Fruit fly (Drosophila melanogaster) whole organism, embryonic: ENCODE results near the gene CG31551.

ENCODE experiments used
- BtbVII ChIP-seq: fragments of 200-800 bp; sonication (Bioruptor generic); optimal IDR thresholded peaks from 3 replicates; lab custom pipeline; 2017; ENCODE audit warnings: missing biosample characterization, mild to moderate bottlenecking, missing genetic modification characterization
- Bteb2 ChIP-seq: fragments of 200-800 bp; sonication (Bioruptor generic); optimal IDR thresholded peaks from 2 replicates; lab custom pipeline; 2016; ENCODE audit warnings: missing biosample characterization, missing genetic modification characterization
- CG10462 ChIP-seq: fragments of 200-800 bp; sonication (Bioruptor generic); optimal IDR thresholded peaks from 2 replicates; lab custom pipeline; 2016; ENCODE audit warnings: missing biosample characterization, missing genetic modification characterization
- CG10979 ChIP-seq: fragments of 200-800 bp; sonication (Bioruptor generic); optimal IDR thresholded peaks from 2 replicates; lab custom pipeline; 2018; ENCODE audit warnings: missing biosample characterization, mild to moderate bottlenecking, missing genetic modification characterization, moderate library complexity
- CG11085 ChIP-seq: fragments of 200-800 bp; sonication (Bioruptor generic); IDR thresholded peaks from 2 replicates; pipeline ENCODE4 v1.3.6; 2022; ENCODE audit warnings: missing biosample characterization, missing genetic modification characterization
- CG11560 ChIP-seq: fragments of 200-800 bp; sonication (Bioruptor generic); IDR thresholded peaks from 3 replicates; pipeline ENCODE4 v1.3.6; 2022; ENCODE audit warnings: missing biosample characterization, missing genetic modification characterization
- CG12236 ChIP-seq: fragments of 200-800 bp; sonication (Bioruptor generic); optimal IDR thresholded peaks from 2 replicates; lab custom pipeline; 2016; ENCODE audit warnings: missing biosample characterization, missing genetic modification characterization
- CG14710 ChIP-seq: fragments of 200-800 bp; sonication (Bioruptor generic); optimal IDR thresholded peaks from 3 replicates; lab custom pipeline; 2019; ENCODE audit warnings: missing biosample characterization, mild to moderate bottlenecking, missing genetic modification characterization, moderate library complexity
- CG15479 ChIP-seq: fragments of 200-800 bp; sonication (Bioruptor generic); optimal IDR thresholded peaks from 3 replicates; lab custom pipeline; 2019; ENCODE audit warnings: missing biosample characterization, mild to moderate bottlenecking, missing genetic modification characterization, moderate library complexity
- CG18476 ChIP-seq: fragments of 200-800 bp; sonication (Bioruptor generic); optimal IDR thresholded peaks from 2 replicates; lab custom pipeline; 2016; ENCODE audit warnings: missing biosample characterization, mild to moderate bottlenecking, missing genetic modification characterization
- CG4328 ChIP-seq: fragments of 200-800 bp; sonication (Bioruptor generic); optimal IDR thresholded peaks from 3 replicates; lab custom pipeline; 2017; ENCODE audit warnings: missing biosample characterization, missing genetic modification reagents, missing genetic modification characterization
- CG4617 ChIP-seq: fragments of 200-800 bp; sonication (Bioruptor generic); optimal IDR thresholded peaks from 3 replicates; lab custom pipeline; 2016; ENCODE audit warnings: missing biosample characterization, missing genetic modification characterization, borderline replicate concordance
- CG6175 ChIP-seq: fragments of 200-800 bp; sonication (Bioruptor generic); IDR thresholded peaks from 3 replicates; pipeline ENCODE4 v1.3.6; 2022; ENCODE audit warnings: missing biosample characterization, missing genetic modification characterization
- CG7928 ChIP-seq: fragments of 200-800 bp; sonication (Bioruptor generic); optimal IDR thresholded peaks from 2 replicates; lab custom pipeline; 2017; ENCODE audit warnings: missing biosample characterization, mild to moderate bottlenecking, missing genetic modification characterization
- CG9609 ChIP-seq: fragments of 200-800 bp; sonication (Bioruptor generic); optimal IDR thresholded peaks from 3 replicates; lab custom pipeline; 2016; ENCODE audit warnings: missing biosample characterization, missing genetic modification characterization
- CkIIα-i1 ChIP-seq: fragments of 200-800 bp; sonication (Bioruptor generic); IDR thresholded peaks from 2 replicates; pipeline ENCODE4 v1.3.6; 2022; ENCODE audit warnings: missing biosample characterization, missing genetic modification characterization
- D19B ChIP-seq: fragments of 200-800 bp; sonication (Bioruptor generic); optimal IDR thresholded peaks from 2 replicates; lab custom pipeline; 2017; ENCODE audit warnings: missing biosample characterization, mild to moderate bottlenecking, missing genetic modification characterization
- Dbx ChIP-seq: fragments of 200-800 bp; sonication (Bioruptor generic); IDR thresholded peaks from 3 replicates; pipeline ENCODE4 v1.3.6; 2022; ENCODE audit warnings: missing biosample characterization, missing genetic modification characterization
- E2f2 ChIP-seq: fragments of 200-800 bp; sonication (Bioruptor generic); IDR thresholded peaks from 2 replicates; pipeline ENCODE4 v1.3.6; 2022; ENCODE audit warnings: missing biosample characterization, missing genetic modification characterization
- ERR ChIP-seq: fragments of 200-800 bp; sonication (Bioruptor generic); optimal IDR thresholded peaks from 2 replicates; lab custom pipeline; 2016; ENCODE audit warnings: missing biosample characterization, missing genetic modification characterization
- Fer2 ChIP-seq: fragments of 200-800 bp; sonication (Bioruptor generic); optimal IDR thresholded peaks from 2 replicates; lab custom pipeline; 2018; ENCODE audit warnings: missing biosample characterization, mild to moderate bottlenecking, missing genetic modification characterization, moderate library complexity
- Kr ChIP-seq: fragments of 200-800 bp; sonication (Bioruptor generic); optimal IDR thresholded peaks from 2 replicates; lab custom pipeline; 2017; ENCODE audit warnings: missing biosample characterization, mild to moderate bottlenecking, missing genetic modification characterization
- Lim3 ChIP-seq: fragments of 200-800 bp; sonication (Bioruptor generic); IDR thresholded peaks from 2 replicates; pipeline ENCODE4 v1.3.6; 2022; ENCODE audit warnings: missing biosample characterization, missing genetic modification characterization
- Neu2 ChIP-seq: fragments of 200-800 bp; sonication (Bioruptor generic); optimal IDR thresholded peaks from 3 replicates; lab custom pipeline; 2016; ENCODE audit warnings: missing biosample characterization, missing genetic modification characterization, borderline replicate concordance
- Nf-YA ChIP-seq: fragments of 200-800 bp; sonication (Bioruptor generic); IDR thresholded peaks from 2 replicates; pipeline ENCODE4 v1.3.6; 2022; ENCODE audit warnings: missing biosample characterization, missing genetic modification characterization
- NfI ChIP-seq: fragments of 200-800 bp; sonication (Bioruptor generic); optimal IDR thresholded peaks from 3 replicates; lab custom pipeline; 2018; ENCODE audit warnings: missing biosample characterization, mild to moderate bottlenecking, missing genetic modification characterization, moderate library complexity
- Optix ChIP-seq: fragments of 200-800 bp; sonication (Bioruptor generic); IDR thresholded peaks from 3 replicates; pipeline ENCODE4 v1.3.6; 2022; ENCODE audit warnings: missing biosample characterization, missing genetic modification characterization
- Sry-δ ChIP-seq: fragments of 200-800 bp; sonication (Bioruptor generic); optimal IDR thresholded peaks from 2 replicates; lab custom pipeline; 2016; ENCODE audit warnings: missing biosample characterization, missing genetic modification characterization
- bbx ChIP-seq: fragments of 200-800 bp; sonication (Bioruptor generic); IDR thresholded peaks from 2 replicates; pipeline ENCODE4 v1.3.6; 2022; ENCODE audit warnings: missing biosample characterization, missing genetic modification characterization; ENCODE audit not compliant: partially characterized antibody
- bowl ChIP-seq: fragments of 200-800 bp; sonication (Bioruptor generic); IDR thresholded peaks from 2 replicates; pipeline ENCODE4 v1.3.6; 2022; ENCODE audit warnings: missing biosample characterization, missing genetic modification characterization
- cas ChIP-seq: fragments of 200-800 bp; sonication (Bioruptor generic); IDR thresholded peaks from 2 replicates; pipeline ENCODE4 v1.3.6; 2022; ENCODE audit warnings: missing biosample characterization, missing genetic modification characterization
- cwo ChIP-seq: fragments of 200-800 bp; sonication (Bioruptor generic); optimal IDR thresholded peaks from 3 replicates; lab custom pipeline; 2017; ENCODE audit warnings: missing biosample characterization, missing genetic modification characterization, mild to moderate bottlenecking, moderate library complexity, missing genetic modification reagents
- dmrt11E ChIP-seq: fragments of 200-800 bp; sonication (Bioruptor generic); optimal IDR thresholded peaks from 3 replicates; lab custom pipeline; 2018; ENCODE audit warnings: missing biosample characterization, mild to moderate bottlenecking, missing genetic modification characterization, moderate library complexity
- gsb ChIP-seq: fragments of 200-800 bp; sonication (Bioruptor generic); IDR thresholded peaks from 2 replicates; pipeline ENCODE4 v1.3.6; 2022; ENCODE audit warnings: missing biosample characterization, missing genetic modification characterization
- gsb-n ChIP-seq: fragments of 200-800 bp; sonication (Bioruptor generic); optimal IDR thresholded peaks from 3 replicates; lab custom pipeline; 2018; ENCODE audit warnings: missing biosample characterization, mild to moderate bottlenecking, missing genetic modification characterization
- her ChIP-seq: fragments of 200-800 bp; sonication (Bioruptor generic); optimal IDR thresholded peaks from 2 replicates; lab custom pipeline; 2016; ENCODE audit warnings: missing biosample characterization, missing genetic modification characterization
- klu ChIP-seq: fragments of 200-800 bp; sonication (Bioruptor generic); IDR thresholded peaks from 2 replicates; pipeline ENCODE4 v1.3.6; 2022; ENCODE audit warnings: missing biosample characterization, missing genetic modification characterization
- lola ChIP-seq, 3 experiments: fragments of >200 bp in 2 of 3; fragments of 200-800 bp in 1 of 3; sonication (Bioruptor generic) in 1 of 3; optimal IDR thresholded peaks; 2 replicates each; lab custom pipeline; 2017 to 2019; ENCODE audit warnings: missing biosample characterization in 3 of 3, missing genetic modification characterization in 3 of 3, mild to moderate bottlenecking in 1 of 3, moderate library complexity in 1 of 3
- org-1 ChIP-seq: fragments of 200-800 bp; sonication (Bioruptor generic); optimal IDR thresholded peaks from 2 replicates; lab custom pipeline; 2017; ENCODE audit warnings: missing biosample characterization, missing genetic modification characterization
- pho ChIP-seq: fragments of 200-800 bp; sonication (Bioruptor generic); optimal IDR thresholded peaks from 2 replicates; lab custom pipeline; 2016; ENCODE audit warnings: missing biosample characterization, missing genetic modification characterization
- salm ChIP-seq: fragments of 200-800 bp; sonication (Bioruptor generic); optimal IDR thresholded peaks from 2 replicates; lab custom pipeline; 2018; ENCODE audit warnings: missing biosample characterization, mild to moderate bottlenecking, missing genetic modification characterization
- schlank ChIP-seq: fragments of 200-800 bp; sonication (Bioruptor generic); optimal IDR thresholded peaks from 2 replicates; lab custom pipeline; 2018; ENCODE audit warnings: missing biosample characterization, mild to moderate bottlenecking, missing genetic modification characterization
- seq ChIP-seq: fragments of 200-800 bp; sonication (Bioruptor generic); IDR thresholded peaks from 2 replicates; pipeline ENCODE4 v1.3.6; 2022; ENCODE audit warnings: missing biosample characterization, missing genetic modification characterization
- stc ChIP-seq: fragments of 200-800 bp; sonication (Bioruptor generic); IDR thresholded peaks from 2 replicates; pipeline ENCODE4 v1.3.6; 2022; ENCODE audit warnings: missing biosample characterization, missing genetic modification characterization
- tin ChIP-seq: fragments of 200-800 bp; sonication (Bioruptor generic); optimal IDR thresholded peaks from 3 replicates; lab custom pipeline; 2016; ENCODE audit warnings: missing biosample characterization, missing genetic modification characterization
- tll ChIP-seq, 2 experiments: fragments of 200-800 bp in 1 of 2; fragments of >200 bp in 1 of 2; sonication (Bioruptor generic) in 1 of 2; optimal IDR thresholded peaks; 2 replicates each; lab custom pipeline; 2017 to 2019; ENCODE audit warnings: missing biosample characterization in 2 of 2, missing genetic modification characterization in 2 of 2, mild to moderate bottlenecking in 1 of 2, moderate library complexity in 1 of 2
- tup ChIP-seq: fragments of 200-800 bp; sonication (Bioruptor generic); optimal IDR thresholded peaks from 2 replicates; lab custom pipeline; 2016; ENCODE audit warnings: missing biosample characterization, mild to moderate bottlenecking, missing genetic modification characterization, moderate library complexity
- vfl ChIP-seq: fragments of 200-800 bp; sonication (Bioruptor generic); optimal IDR thresholded peaks from 2 replicates; lab custom pipeline; 2016; ENCODE audit warnings: missing biosample characterization, missing genetic modification characterization
- vnd ChIP-seq: fragments of 200-800 bp; sonication (Bioruptor generic); IDR thresholded peaks from 3 replicates; pipeline ENCODE4 v1.3.6; 2022; ENCODE audit warnings: missing biosample characterization, missing genetic modification characterization; ENCODE audit not compliant: partially characterized antibody
- zen ChIP-seq: fragments of 200-800 bp; sonication (Bioruptor generic); optimal IDR thresholded peaks from 3 replicates; lab custom pipeline; 2018; ENCODE audit warnings: missing biosample characterization, mild to moderate bottlenecking, missing genetic modification characterization, moderate library complexity
- zf30C ChIP-seq: fragments of 200-800 bp; sonication (Bioruptor generic); optimal IDR thresholded peaks from 3 replicates; lab custom pipeline; 2018; ENCODE audit warnings: missing biosample characterization, mild to moderate bottlenecking, missing genetic modification characterization

CG31551 gene

DNA sequence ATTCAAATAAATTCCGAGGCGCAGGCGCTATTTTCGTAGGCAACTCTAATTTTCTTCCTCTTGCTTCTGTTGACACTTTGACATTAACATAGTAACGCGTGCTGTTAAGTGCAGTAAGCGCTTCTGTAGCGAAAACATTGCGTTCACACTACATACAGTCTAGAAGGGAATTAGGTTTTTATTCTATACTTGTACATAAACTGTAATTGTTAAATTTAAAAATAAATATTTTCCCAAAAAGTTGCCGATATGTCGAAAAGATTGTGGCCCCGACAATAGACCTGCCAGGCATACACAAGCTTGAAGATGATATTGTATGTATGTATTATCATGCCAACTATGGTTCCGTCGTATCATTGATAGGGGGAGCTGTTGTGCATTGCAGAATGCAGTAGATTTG lies 21.2 kb upstream of the CG31551 start, which contains the start of gene asl (continued):
- TF ChIP-seq CG11560 (tag; lab: Robert Waterston, UW) (no peak), Bteb2 (GFP tag; lab: Kevin White, UChicago) (no peak), bowl (no peak), ERR (GFP tag; lab: Kevin White, UChicago) (no peak), CG15479 (GFP tag; lab: Kevin White, UChicago) (peak; percentile 41), Fer2 (peak; percentile 43), her (GFP tag; lab: Kevin White, UChicago) (no peak), E2f2 (GFP tag; lab: Robert Waterston, UW) (peak; percentile 84), bbx (GFP tag; lab: Robert Waterston, UW) (no peak), tin (GFP tag; lab: Kevin White, UChicago) (peak; percentile 58), Sry-δ (peak; percentile 42), gsb (no peak), tup (GFP tag; lab: Kevin White, UChicago) (peak; percentile 9), klu (no peak), schlank (tag; lab: Kevin White, UChicago) (no peak), cwo (peak; percentile 22), CG10462 (GFP tag; lab: Kevin White, UChicago) (peak; percentile 8), lola (GFP tag; optimal IDR thresholded peaks at IDR 0.05; lab: Kevin White, UChicago) (peak in 2 of 3 experiments; percentile 71 to 98), pho (GFP tag; lab: Kevin White, UChicago) (peak; percentile 33), Neu2 (no peak), salm (tag; lab: Kevin White, UChicago) (no peak), stc (peak; percentile 50; the same call in 1 of the 2 replicates), zf30C (GFP tag; lab: Kevin White, UChicago) (peak; percentile 10), CG4328 (GFP tag; lab: Kevin White, UChicago) (peak; percentile 7), NfI (GFP tag; lab: Kevin White, UChicago) (peak; percentile 71), dmrt11E (tag; lab: Kevin White, UChicago) (peak; percentile 65), CG9609 (GFP tag; lab: Kevin White, UChicago) (peak; percentile 11), vnd (GFP tag; lab: Robert Waterston, UW) (no peak), cas (GFP tag; lab: Robert Waterston, UW) (no peak), Nf-YA (GFP tag; lab: Robert Waterston, UW) (no peak), BtbVII (GFP tag; lab: Kevin White, UChicago) (peak; percentile 42), vfl (GFP tag; lab: Kevin White, UChicago) (peak; percentile 16), CG10979 (tag; lab: Kevin White, UChicago) (peak; percentile 58), org-1 (no peak), Kr (GFP tag; lab: Kevin White, UChicago) (no peak), zen (tag; lab: Kevin White, UChicago) (peak; percentile 68), D19B (no peak), gsb-n (tag; lab: Kevin White, UChicago) (no peak), Lim3 (no peak), Optix (0 out of 3 replicates have a peak, but pooled peaks have one; percentile 45), CG6175 (no peak), CG7928 (no peak), CG12236 (GFP tag; lab: Kevin White, UChicago) (no peak), CG18476 (peak; percentile 50), CG14710 (tag; lab: Kevin White, UChicago) (peak; percentile 88), seq (GFP tag; lab: Robert Waterston, UW) (no peak), CG4617 (GFP tag; lab: Kevin White, UChicago) (peak; percentile 70), CG11085 (GFP tag; lab: Robert Waterston, UW) (peak; percentile 54; the same call in 1 of the 2 replicates), Dbx (peak; percentile 57; the same call in 1 of the 3 replicates), tll (GFP tag; optimal IDR thresholded peaks at IDR 0.05; lab: Kevin White, UChicago) (no peak), CkIIα-i1 (no peak)
